Fruit fly (Drosophila melanogaster) whole organism, wandering third instar larva: Measurements from ENCODE around the gene COX5BL.

ENCODE experiments used
- Abd-B ChIP-seq: fragments of >200 bp; optimal IDR thresholded peaks from 2 replicates; lab custom pipeline; 2017; ENCODE audit warnings: missing biosample characterization, missing genetic modification characterization
- CG9705 ChIP-seq: fragments of 200-800 bp; sonication (Bioruptor generic); optimal IDR thresholded peaks from 2 replicates; lab custom pipeline; 2018; ENCODE audit warnings: missing biosample characterization, mild to moderate bottlenecking, missing genetic modification characterization
- CrebA ChIP-seq: fragments of 200-800 bp; sonication (Bioruptor generic); optimal IDR thresholded peaks from 2 replicates; lab custom pipeline; 2016; ENCODE audit warnings: missing biosample characterization, mild to moderate bottlenecking, missing genetic modification characterization, borderline replicate concordance
- GATAd ChIP-seq: sonication (Bioruptor generic); optimal IDR thresholded peaks from 2 replicates; lab custom pipeline; 2016; ENCODE audit warnings: missing biosample characterization, missing genetic modification characterization
- OdsH ChIP-seq: fragments of 200-800 bp; sonication (Bioruptor generic); optimal IDR thresholded peaks from 2 replicates; lab custom pipeline; 2016; ENCODE audit warnings: missing biosample characterization, mild to moderate bottlenecking, missing genetic modification characterization
- Sp1 ChIP-seq: fragments of 200-800 bp; sonication (Bioruptor generic); optimal IDR thresholded peaks from 3 replicates; lab custom pipeline; 2019; ENCODE audit warnings: missing biosample characterization, mild to moderate bottlenecking, missing genetic modification characterization, moderate library complexity
- br ChIP-seq: fragments of 200-800 bp; sonication (Bioruptor generic); optimal IDR thresholded peaks from 2 replicates; lab custom pipeline; 2016; ENCODE audit warnings: missing biosample characterization, missing genetic modification characterization
- dmrt93B ChIP-seq: fragments of 200-800 bp; sonication (Bioruptor generic); optimal IDR thresholded peaks from 2 replicates; lab custom pipeline; 2018; ENCODE audit warnings: missing biosample characterization, mild to moderate bottlenecking, missing genetic modification characterization
- foxo ChIP-seq, 2 experiments: fragments of 200-800 bp; sonication (Bioruptor generic); optimal IDR thresholded peaks; 2 replicates in 1 of 2; 3 replicates in 1 of 2; lab custom pipeline; 2016 to 2017; ENCODE audit warnings: missing biosample characterization in 2 of 2, missing genetic modification characterization in 2 of 2
- h ChIP-seq: fragments of 200-800 bp; sonication (Bioruptor generic); optimal IDR thresholded peaks from 3 replicates; lab custom pipeline; 2016; ENCODE audit warnings: missing biosample characterization, mild to moderate bottlenecking, missing genetic modification characterization
- jim ChIP-seq: fragments of 175-275, 200-325 bp; sonication (Bioruptor generic); optimal IDR thresholded peaks from 2 replicates; lab custom pipeline; 2016; ENCODE audit warnings: missing biosample characterization, mild to moderate bottlenecking, missing genetic modification characterization
- lola ChIP-seq: fragments of >200 bp; optimal IDR thresholded peaks from 2 replicates; lab custom pipeline; 2017; ENCODE audit warnings: missing biosample characterization, missing genetic modification characterization
- psq ChIP-seq: fragments of 200-800 bp; sonication (Bioruptor generic); optimal IDR thresholded peaks from 3 replicates; lab custom pipeline; 2017; ENCODE audit warnings: missing biosample characterization, mild to moderate bottlenecking, missing genetic modification characterization, moderate library complexity

- TF ChIP-seq jim (GFP tag; lab: Kevin White, UChicago) (no peak), br (GFP tag; lab: Kevin White, UChicago) (no peak), h (no peak), foxo (GFP tag; optimal IDR thresholded peaks at IDR 0.05; lab: Kevin White, UChicago) (no peak), OdsH (GFP tag; lab: Kevin White, UChicago) (no peak), Abd-B (GFP tag; lab: Kevin White, UChicago) (no peak), CrebA (no peak), lola (GFP tag; lab: Kevin White, UChicago) (no peak), CG9705 (no peak), GATAd (GFP tag; lab: Kevin White, UChicago) (no peak), Sp1 (GFP tag; lab: Kevin White, UChicago) (no peak), dmrt93B (no peak), psq (GFP tag; lab: Kevin White, UChicago) (no peak)
Observed at dm6 chr2L:6564955-6565354, 5.7 kb downstream of the COX5BL start.
